Worm (Caenorhabditis elegans) whole organism, L4 larva: Measurements from ENCODE around the gene C08F1.11.
"Not testable (repeated sequence)": the region's sequence is repeated elsewhere in the genome, so short reads cannot be mapped to it uniquely, and the experiment has no call there.

ENCODE experiments used
- F10B5.3 ChIP-seq: sonication (generic microtip); optimal IDR thresholded peaks from 2 replicates; lab custom pipeline; 2016; ENCODE audit warnings: mild to moderate bottlenecking, missing genetic modification characterization, missing compliant biosample characterization
- Y5F2A.4 ChIP-seq: fragments of 200-800 bp; sonication (Bioruptor generic); optimal IDR thresholded peaks from 2 replicates; lab custom pipeline; 2018; ENCODE audit warnings: mild to moderate bottlenecking, missing genetic modification characterization, missing compliant biosample characterization
- ceh-20 ChIP-seq: fragments of 200-800 bp; sonication (Bioruptor generic); IDR thresholded peaks from 2 replicates; pipeline ENCODE4 v1.3.6; 2022; ENCODE audit warnings: missing genetic modification reagents, missing genetic modification characterization, missing compliant biosample characterization
- ceh-28 ChIP-seq: fragments of 150-350 bp; optimal IDR thresholded peaks from 2 replicates; lab custom pipeline; 2014; ENCODE audit warnings: missing biosample characterization, missing genetic modification reagents, missing genetic modification characterization
- ceh-82 ChIP-seq: sonication (generic microtip); optimal IDR thresholded peaks from 2 replicates; lab custom pipeline; 2017; ENCODE audit warnings: missing biosample characterization, missing genetic modification characterization
- daf-12 ChIP-seq: fragments of 150-350 bp; optimal IDR thresholded peaks from 2 replicates; lab custom pipeline; 2014; ENCODE audit warnings: missing biosample characterization, missing genetic modification reagents, missing genetic modification characterization
- daf-16 ChIP-seq, 3 experiments: sonication (generic microtip); optimal IDR thresholded peaks; 2 replicates each; lab custom pipeline; 2016 to 2017; ENCODE audit warnings: missing genetic modification characterization in 3 of 3, missing genetic modification reagents in 3 of 3, mild to moderate bottlenecking in 2 of 3, missing compliant biosample characterization in 2 of 3, missing biosample characterization in 1 of 3, moderate library complexity in 1 of 3
- daf-19 ChIP-seq: fragments of 200-800 bp; sonication (Bioruptor generic); conservative IDR thresholded peaks from 2 replicates; pipeline ENCODE4 v1.3.6; 2022; ENCODE audit warnings: missing genetic modification characterization, missing compliant biosample characterization
- dmd-6 ChIP-seq: fragments of 200-800 bp; sonication (Bioruptor generic); IDR thresholded peaks from 2 replicates; pipeline ENCODE4 v1.3.6; 2022; ENCODE audit warnings: missing genetic modification reagents, missing genetic modification characterization, missing compliant biosample characterization
- dmd-8 ChIP-seq: fragments of 200-800 bp; sonication (Bioruptor generic); IDR thresholded peaks from 2 replicates; pipeline ENCODE4 v1.3.6; 2022; ENCODE audit warnings: missing genetic modification characterization, missing compliant biosample characterization
- egl-27 ChIP-seq: sonication (generic microtip); optimal IDR thresholded peaks from 3 replicates; lab custom pipeline; 2017; ENCODE audit warnings: missing biosample characterization, missing genetic modification reagents, missing genetic modification characterization
- fkh-10 ChIP-seq: fragments of 150-350 bp; optimal IDR thresholded peaks from 2 replicates; lab custom pipeline; 2014; ENCODE audit warnings: missing biosample characterization, missing genetic modification reagents, missing genetic modification characterization
- hlh-11 ChIP-seq: fragments of 200-800 bp; sonication (Bioruptor generic); optimal IDR thresholded peaks from 2 replicates; lab custom pipeline; 2018; ENCODE audit warnings: mild to moderate bottlenecking, missing genetic modification characterization, missing compliant biosample characterization
- jun-1 ChIP-seq: fragments of 150-350 bp; optimal IDR thresholded peaks from 2 replicates; lab custom pipeline; 2014; ENCODE audit warnings: missing biosample characterization, missing genetic modification reagents, missing genetic modification characterization
- lir-3 ChIP-seq: sonication (generic microtip); optimal IDR thresholded peaks from 2 replicates; lab custom pipeline; 2016; ENCODE audit warnings: mild to moderate bottlenecking, missing genetic modification characterization, missing compliant biosample characterization
- mxl-2 ChIP-seq: fragments of 200-800 bp; sonication (Bioruptor generic); conservative IDR thresholded peaks from 2 replicates; pipeline ENCODE4 v1.3.6; 2022; ENCODE audit warnings: missing genetic modification reagents, missing genetic modification characterization, missing compliant biosample characterization
- mxl-3 ChIP-seq: fragments of 200-800 bp; sonication (Bioruptor generic); optimal IDR thresholded peaks from 2 replicates; lab custom pipeline; 2018; ENCODE audit warnings: mild to moderate bottlenecking, missing genetic modification characterization, missing compliant biosample characterization
- nhr-28 ChIP-seq: fragments of 150-350 bp; optimal IDR thresholded peaks from 2 replicates; lab custom pipeline; 2014; ENCODE audit warnings: missing biosample characterization, missing genetic modification characterization
- nhr-6 ChIP-seq: fragments of 150-350 bp; optimal IDR thresholded peaks from 2 replicates; lab custom pipeline; 2014; ENCODE audit warnings: missing biosample characterization, missing genetic modification characterization
- nhr-77 ChIP-seq: fragments of 150-350 bp; optimal IDR thresholded peaks from 2 replicates; lab custom pipeline; 2014; ENCODE audit warnings: missing biosample characterization, missing genetic modification characterization
- php-3 ChIP-seq: fragments of 200-800 bp; sonication (Bioruptor generic); IDR thresholded peaks from 2 replicates; pipeline ENCODE4 v1.3.6; 2022; ENCODE audit warnings: missing genetic modification reagents, missing genetic modification characterization, missing compliant biosample characterization
- pqm-1 ChIP-seq: sonication (generic microtip); optimal IDR thresholded peaks from 2 replicates; lab custom pipeline; 2017; ENCODE audit warnings: missing biosample characterization, missing genetic modification characterization
- saeg-2 ChIP-seq: fragments of 200-800 bp; sonication (Bioruptor generic); IDR thresholded peaks from 2 replicates; pipeline ENCODE4 v1.3.6; 2022; ENCODE audit warnings: missing genetic modification reagents, missing genetic modification characterization, missing compliant biosample characterization
- sdz-12 ChIP-seq: fragments of 200-800 bp; sonication (Bioruptor generic); optimal IDR thresholded peaks from 2 replicates; lab custom pipeline; 2018; ENCODE audit warnings: mild to moderate bottlenecking, missing genetic modification characterization, missing compliant biosample characterization
- snpc-4 ChIP-seq: fragments of 150-350 bp; optimal IDR thresholded peaks from 2 replicates; lab custom pipeline; 2014; ENCODE audit warnings: missing biosample characterization, missing genetic modification characterization
- tag-97 ChIP-seq: fragments of 200-800 bp; sonication (Bioruptor generic); IDR thresholded peaks from 2 replicates; pipeline ENCODE4 v1.3.6; 2022; ENCODE audit warnings: missing genetic modification characterization, missing compliant biosample characterization
- unc-130 ChIP-seq: sonication (generic microtip); optimal IDR thresholded peaks from 2 replicates; lab custom pipeline; 2016; ENCODE audit warnings: missing genetic modification reagents, missing genetic modification characterization, missing compliant biosample characterization
- unc-39 ChIP-seq: sonication (generic microtip); optimal IDR thresholded peaks from 2 replicates; lab custom pipeline; 2017; ENCODE audit warnings: missing biosample characterization, missing genetic modification characterization
- zfp-3 ChIP-seq: fragments of 200-800 bp; sonication (Bioruptor generic); conservative IDR thresholded peaks from 2 replicates; pipeline ENCODE4 v1.3.6; 2022; ENCODE audit warnings: missing genetic modification reagents, missing genetic modification characterization, missing compliant biosample characterization
- zip-11 ChIP-seq: fragments of 200-800 bp; sonication (Bioruptor generic); IDR thresholded peaks from 2 replicates; pipeline ENCODE4 v1.3.6; 2022; ENCODE audit warnings: missing genetic modification characterization, missing compliant biosample characterization
- zip-2 ChIP-seq: fragments of 150-350 bp; optimal IDR thresholded peaks from 2 replicates; lab custom pipeline; 2014; ENCODE audit warnings: missing biosample characterization, missing genetic modification characterization

C08F1.11 gene

DNA sequence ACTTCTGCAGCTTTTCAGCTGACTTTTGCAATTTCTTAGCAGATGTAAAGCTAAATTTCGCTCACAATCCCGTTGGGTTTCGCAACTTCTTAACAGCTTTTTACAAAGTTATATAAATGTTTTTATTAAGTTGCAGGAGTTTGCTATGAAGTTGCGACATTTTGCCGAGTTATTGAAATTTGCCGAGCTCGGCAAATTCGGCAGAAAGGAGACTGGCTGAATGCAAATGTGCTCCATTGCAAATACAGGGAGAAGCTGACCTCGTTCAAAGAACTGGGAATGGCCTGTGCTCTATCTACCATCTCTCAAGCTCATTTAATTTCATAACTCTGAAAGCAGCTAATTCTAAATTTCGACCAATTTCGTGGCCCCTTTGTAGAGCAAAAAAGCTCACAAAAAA lies at the start of gene C08F1.11:
TSS of gene C08F1.11 (minus strand) at position 101 of the 400 bp plus-strand sequence.
- TF ChIP-seq saeg-2 (GFP tag; lab: Robert Waterston, UW) = no peak
- TF ChIP-seq lir-3 = no peak

DNA sequence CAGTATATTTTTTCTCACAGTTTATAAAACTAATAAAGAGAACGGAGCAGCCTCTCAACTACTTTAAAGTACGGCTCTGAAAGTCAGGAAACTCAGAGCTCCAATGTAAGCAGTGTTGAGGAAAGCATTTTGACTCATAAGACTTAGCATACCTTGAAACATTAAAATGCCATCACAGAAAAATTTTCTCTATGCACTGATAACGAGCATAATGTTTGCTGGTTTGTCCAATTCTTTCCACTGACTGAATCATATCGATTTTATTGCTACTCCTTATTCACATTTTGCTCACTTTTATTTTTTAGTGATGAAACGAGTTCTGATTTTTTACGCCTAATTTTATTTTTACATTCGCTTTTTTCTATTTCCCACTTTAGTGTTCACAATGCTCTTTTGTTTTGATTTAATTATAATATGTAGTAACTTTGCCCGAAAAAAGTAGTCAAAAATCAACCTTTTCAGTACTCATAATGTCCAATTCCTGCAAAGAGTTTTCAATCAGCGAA lies 47.2 kb upstream of the C08F1.11 start, which contains the start of gene math-39:
TSS of gene math-39 (plus strand) at position 456 of the 506 bp plus-strand sequence.
- TF ChIP-seq nhr-77 (no peak), pqm-1 (tag; lab: Kevin White, UChicago) (peak; percentile 40), nhr-28 (tag; lab: Kevin White, UChicago) (peak; percentile 10), ceh-82 (no peak), tag-97 (no peak), dmd-8 (GFP tag; lab: Robert Waterston, UW) (no peak)

DNA sequence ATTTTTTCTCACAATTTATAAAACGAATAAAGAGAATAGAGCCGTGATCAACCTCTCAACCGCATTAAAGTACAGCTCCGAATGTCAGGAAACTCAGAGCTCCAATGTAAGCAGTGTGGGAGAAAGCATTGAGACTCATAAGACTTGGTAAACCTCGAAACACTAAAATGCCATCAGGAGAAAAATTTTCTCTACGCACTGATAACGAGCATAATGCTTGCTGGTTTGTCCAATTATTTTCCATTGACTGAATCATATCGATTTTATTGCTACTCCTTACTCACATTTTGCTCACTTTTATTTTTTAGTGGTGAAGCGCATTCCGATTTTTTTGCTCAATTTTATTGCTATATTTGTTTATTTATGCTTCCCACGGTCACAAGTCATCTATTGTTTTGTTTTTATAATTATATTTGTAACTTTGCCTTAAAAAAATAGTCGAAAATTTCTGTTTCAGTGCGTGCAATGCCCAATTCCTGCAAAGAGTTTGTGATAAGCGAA lies 45.5 kb upstream of the C08F1.11 start, which contains the start of gene math-40:
TSS of gene math-40 (plus strand) at position 451 of the 501 bp plus-strand sequence.
- no peak for TF ChIP-seq ceh-20
- TF ChIP-seq dmd-6 = peak; percentile 19; the same call in 1 of the 2 replicates
- TF ChIP-seq jun-1 (tag; lab: Kevin White, UChicago) = no peak
- peak; percentile 63 for TF ChIP-seq pqm-1 (tag; lab: Kevin White, UChicago)

DNA sequence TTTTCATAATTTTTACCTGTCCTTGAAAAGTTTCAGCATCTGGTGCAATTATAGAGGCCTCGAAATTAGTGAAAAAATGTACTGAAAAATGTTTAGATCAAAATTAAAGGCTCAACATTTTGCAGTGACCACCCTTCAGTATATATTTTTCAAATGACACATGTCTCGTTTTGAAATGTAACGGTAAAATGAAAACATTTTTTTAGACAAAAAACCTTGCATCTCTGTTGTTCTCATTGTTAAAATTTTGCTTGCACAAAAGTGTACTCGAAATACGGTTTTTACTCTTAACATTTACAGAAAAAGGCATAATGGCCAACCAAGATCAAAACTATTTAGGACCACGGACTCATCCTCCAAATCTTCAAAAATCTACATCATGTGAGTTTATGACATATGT lies 39.6 kb upstream of the C08F1.11 start, which contains the start of gene math-41:
TSS of gene math-41 (plus strand) at position 301 of the 400 bp plus-strand sequence.
- TF ChIP-seq ceh-28 (tag; lab: Kevin White, UChicago); daf-19 (GFP tag; lab: Robert Waterston, UW); zfp-3 (GFP tag; lab: Robert Waterston, UW): not testable (repeated sequence)
- TF ChIP-seq, all 104 proteins: peak for 0; not testable (repeated sequence) for 104

DNA sequence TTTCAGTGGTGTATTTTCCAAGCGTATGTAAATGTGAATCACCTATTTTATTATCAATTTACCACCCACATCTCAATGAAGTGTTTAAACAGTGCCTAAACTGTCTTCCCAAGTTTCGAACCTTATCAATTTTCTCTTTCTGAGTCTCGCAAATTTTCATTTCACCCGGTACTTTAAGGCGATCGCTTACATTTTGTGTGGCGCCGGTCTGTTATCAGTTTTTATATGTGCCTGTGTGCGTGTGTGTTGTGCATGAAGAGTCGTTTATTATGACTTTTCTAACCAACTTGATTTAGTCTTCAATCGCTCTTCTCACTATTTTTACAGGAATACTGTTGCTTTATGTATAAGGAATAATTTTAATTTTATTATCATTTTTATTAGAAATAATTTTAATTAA lies 38.9 kb upstream of the C08F1.11 start:
- 0 out of 2 replicates have a peak, but pooled peaks have one; percentile 32 for TF ChIP-seq php-3 (GFP tag; lab: Robert Waterston, UW)
- TF ChIP-seq pqm-1 (tag; lab: Kevin White, UChicago) = peak; percentile 19
- peak; percentile 61 for TF ChIP-seq dmd-6
- peak; percentile 16 for TF ChIP-seq hlh-11 (tag; lab: Kevin White, UChicago)

DNA sequence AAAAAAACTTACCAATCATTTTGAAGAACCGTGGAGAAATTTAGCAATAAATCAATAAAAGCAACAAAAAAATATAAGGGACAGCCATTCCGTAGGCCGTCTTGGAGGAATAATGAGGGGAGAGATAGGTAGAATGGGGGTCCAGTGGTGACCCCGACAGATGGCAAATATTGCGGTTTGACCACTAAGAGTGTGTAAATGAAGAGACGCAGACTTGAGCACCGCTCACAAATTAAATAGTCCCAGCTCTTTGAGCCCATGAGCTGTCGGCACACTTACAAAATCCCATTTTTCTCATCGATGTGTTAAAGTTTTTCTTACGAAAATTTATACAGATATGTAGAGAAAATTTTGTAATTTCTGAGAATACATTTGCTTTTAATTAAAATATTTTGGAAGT lies 36.1 kb upstream of the C08F1.11 start, which contains the start of gene fbxa-3:
TSS of gene fbxa-3 (minus strand) at position 101 of the 400 bp plus-strand sequence.
- no peak for TF ChIP-seq dmd-6
- no peak for TF ChIP-seq unc-39
- no peak for TF ChIP-seq zip-11 (GFP tag; lab: Robert Waterston, UW)
- no peak for TF ChIP-seq unc-130 (GFP tag; lab: Kevin White, UChicago)
- TF ChIP-seq F10B5.3 = no peak
- no peak for TF ChIP-seq fkh-10
- no peak for TF ChIP-seq lir-3
- no peak for TF ChIP-seq sdz-12 (GFP tag; lab: Kevin White, UChicago)
- TF ChIP-seq mxl-3 = no peak
- no peak for TF ChIP-seq egl-27
- TF ChIP-seq nhr-28 (tag; lab: Kevin White, UChicago) = no peak
- TF ChIP-seq snpc-4 (tag; lab: Kevin White, UChicago) = no peak
- no peak for TF ChIP-seq daf-16 (GFP tag; optimal IDR thresholded peaks at IDR 0.05; lab: Kevin White, UChicago)
- no peak for TF ChIP-seq daf-16 (tag; optimal IDR thresholded peaks at IDR 0.05; lab: Kevin White, UChicago)
- TF ChIP-seq daf-12 = no peak
- no peak for TF ChIP-seq nhr-6
- TF ChIP-seq nhr-77 = no peak
- no peak for TF ChIP-seq Y5F2A.4 (GFP tag; lab: Kevin White, UChicago)
- no peak for TF ChIP-seq zip-2 (tag; lab: Kevin White, UChicago)
- no peak for TF ChIP-seq mxl-2 (GFP tag; lab: Robert Waterston, UW)
- TF ChIP-seq tag-97 = no peak
- TF ChIP-seq, all 104 proteins: peak for 0
